Worm (Caenorhabditis elegans): ENCODE results near the gene T10D4.15.
"Not testable (repeated sequence)": the region's sequence is repeated elsewhere in the genome, so short reads cannot be mapped to it uniquely, and the experiment has no call there.

The T10D4.15 gene

DNA sequence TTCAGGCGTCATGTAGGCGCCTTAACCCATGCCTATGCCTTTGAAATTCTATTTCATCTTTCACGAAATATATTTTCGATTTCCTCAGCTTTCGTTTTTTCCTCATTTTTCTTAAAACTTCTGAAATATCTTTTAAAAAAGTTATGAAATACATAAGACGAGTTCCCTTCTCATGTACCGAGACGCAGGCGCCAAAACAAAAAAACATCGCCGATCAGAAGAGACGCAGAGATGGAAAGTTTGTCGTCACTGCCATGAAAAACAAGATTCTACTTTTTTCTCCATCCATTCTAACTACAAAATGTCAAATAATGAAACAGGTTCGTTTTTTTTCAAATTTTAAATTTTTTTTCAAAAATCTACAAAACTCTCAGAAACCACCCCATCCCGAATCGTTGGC is 16.9 kb upstream of the T10D4.15 start, which contains the start of gene chil-24 (continued):
- no peak for TF ChIP-seq isw-1 (GFP tag; IDR thresholded peaks at IDR 0.05)
- TF ChIP-seq hlh-4 (tag; optimal IDR thresholded peaks at IDR 0.05) = no peak
- TF ChIP-seq elt-3 (tag; optimal IDR thresholded peaks at IDR 0.05) = no peak
- TF ChIP-seq mep-1 (tag; optimal IDR thresholded peaks at IDR 0.05) = peak; percentile 33
- no peak for TF ChIP-seq hlh-17 (GFP tag; optimal IDR thresholded peaks at IDR 0.05; ENCODE audit: borderline replicate concordance)
- no peak for TF ChIP-seq grh-1 (GFP tag; IDR thresholded peaks at IDR 0.05)
- no peak for TF ChIP-seq nhr-12 (tag; optimal IDR thresholded peaks at IDR 0.05)
- peak; percentile 5 for TF ChIP-seq swsn-7 (tag; optimal IDR thresholded peaks at IDR 0.05)
- peak; percentile 77 for TF ChIP-seq nhr-85 (tag)
- TF ChIP-seq nhr-47 (tag; optimal IDR thresholded peaks at IDR 0.05) = no peak
- no peak for TF ChIP-seq mef-2 (tag; optimal IDR thresholded peaks at IDR 0.05)
- TF ChIP-seq nhr-19 (GFP tag; conservative IDR thresholded peaks at IDR 0.05) = no peak
- TF ChIP-seq ztf-4 (tag; optimal IDR thresholded peaks at IDR 0.05) = no peak
- peak in 1 of 2 experiments; percentile 59 for TF ChIP-seq lin-35 (GFP tag; optimal IDR thresholded peaks at IDR 0.05)
- TF ChIP-seq fkh-4 (tag; optimal IDR thresholded peaks at IDR 0.05; ENCODE audit: borderline replicate concordance) = no peak
- no peak for TF ChIP-seq irx-1 (tag; optimal IDR thresholded peaks at IDR 0.05)
- peak; percentile 45 for TF ChIP-seq skn-1 (tag; optimal IDR thresholded peaks at IDR 0.05)
- no peak for TF ChIP-seq nhr-28 (tag; optimal IDR thresholded peaks at IDR 0.05)
- TF ChIP-seq blmp-1 (tag; optimal IDR thresholded peaks at IDR 0.05) = peak; percentile 21
- no peak for TF ChIP-seq dsc-1 (tag; optimal IDR thresholded peaks at IDR 0.05)
- TF ChIP-seq nhr-90 (tag; optimal IDR thresholded peaks at IDR 0.05; ENCODE audit: poor library complexity) = no peak
- TF ChIP-seq unc-130 (tag; optimal IDR thresholded peaks at IDR 0.05) = no peak
- TF ChIP-seq ceh-8 (GFP tag; optimal IDR thresholded peaks at IDR 0.05) = no peak
- no peak for TF ChIP-seq ceh-82 (tag; optimal IDR thresholded peaks at IDR 0.05)
- peak; percentile 12 for TF ChIP-seq hpl-2 (GFP tag; optimal IDR thresholded peaks at IDR 0.05)
- no peak for TF ChIP-seq ceh-63 (GFP tag; optimal IDR thresholded peaks at IDR 0.05)
- peak; percentile 61 for TF ChIP-seq rnt-1 (tag; optimal IDR thresholded peaks at IDR 0.05)
- no peak for TF ChIP-seq lin-15B (tag; optimal IDR thresholded peaks at IDR 0.05)

DNA sequence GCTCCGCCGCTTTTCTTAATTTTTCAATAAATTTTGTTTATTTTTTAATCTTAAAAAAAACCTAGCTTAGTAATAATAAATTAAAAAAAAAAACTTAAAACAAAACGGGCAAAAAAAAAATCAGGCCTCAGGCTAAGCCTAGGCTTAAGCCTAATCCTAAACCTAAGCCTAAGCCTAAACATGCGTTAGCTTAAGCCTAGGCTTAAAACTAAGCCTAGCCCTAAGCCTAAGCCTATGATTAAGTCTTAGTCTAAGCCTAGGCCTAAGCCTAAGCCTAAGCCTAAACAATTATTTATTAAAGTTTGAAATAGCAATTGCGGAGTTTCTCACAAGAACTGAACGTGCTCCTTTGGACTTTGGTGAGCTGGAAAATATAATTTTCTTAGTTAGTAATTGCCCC is 10.6 kb upstream of the T10D4.15 start:
- TF ChIP-seq unc-62 (GFP tag; optimal IDR thresholded peaks at IDR 0.05) = no peak
- no peak for TF ChIP-seq egl-13 (tag; optimal IDR thresholded peaks at IDR 0.05)
- no peak for TF ChIP-seq ces-1 (GFP tag; optimal IDR thresholded peaks at IDR 0.05)
- no peak for TF ChIP-seq mep-1 (tag; optimal IDR thresholded peaks at IDR 0.05)
- TF ChIP-seq tlp-1 (tag; optimal IDR thresholded peaks at IDR 0.05) = no peak
- TF ChIP-seq pag-3 (tag; optimal IDR thresholded peaks at IDR 0.05; ENCODE audit: borderline replicate concordance, insufficient read depth) = no peak
- no peak for TF ChIP-seq fkh-4 (tag; optimal IDR thresholded peaks at IDR 0.05; ENCODE audit: borderline replicate concordance)
- TF ChIP-seq mdl-1 (tag; optimal IDR thresholded peaks at IDR 0.05) = no peak

DNA sequence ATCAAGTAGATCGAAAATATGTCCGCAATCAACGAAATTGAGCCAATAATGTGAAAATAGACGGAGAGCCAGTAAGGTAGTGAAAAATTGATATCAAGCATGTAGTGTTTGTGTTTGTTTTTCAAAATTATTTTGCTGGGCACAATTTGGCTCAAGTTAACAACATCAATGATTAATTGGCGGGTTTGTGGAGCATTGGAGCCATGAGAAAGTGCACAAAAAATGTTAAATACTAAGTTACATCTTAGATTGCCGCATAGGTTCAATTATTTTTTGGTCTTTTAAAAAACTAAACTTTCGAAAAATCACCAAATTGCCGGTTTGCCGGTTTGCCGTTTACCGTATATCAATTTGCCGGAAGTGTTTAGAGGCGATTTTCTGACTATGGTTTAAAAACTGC is 8.1 kb upstream of the T10D4.15 start, which contains the start of gene sri-54:
TSS of gene sri-54 (minus strand) at position 101 of the 400 bp plus-strand sequence.
- TF ChIP-seq nhr-237 (tag; optimal IDR thresholded peaks at IDR 0.05) = no peak
- TF ChIP-seq sptf-1 (tag; optimal IDR thresholded peaks at IDR 0.05) = no peak
- TF ChIP-seq elt-3 (tag; optimal IDR thresholded peaks at IDR 0.05) = no peak
- no peak for TF ChIP-seq F16B12.6 (tag; optimal IDR thresholded peaks at IDR 0.05)
- no peak for TF ChIP-seq fkh-10 (GFP tag; optimal IDR thresholded peaks at IDR 0.05)

DNA sequence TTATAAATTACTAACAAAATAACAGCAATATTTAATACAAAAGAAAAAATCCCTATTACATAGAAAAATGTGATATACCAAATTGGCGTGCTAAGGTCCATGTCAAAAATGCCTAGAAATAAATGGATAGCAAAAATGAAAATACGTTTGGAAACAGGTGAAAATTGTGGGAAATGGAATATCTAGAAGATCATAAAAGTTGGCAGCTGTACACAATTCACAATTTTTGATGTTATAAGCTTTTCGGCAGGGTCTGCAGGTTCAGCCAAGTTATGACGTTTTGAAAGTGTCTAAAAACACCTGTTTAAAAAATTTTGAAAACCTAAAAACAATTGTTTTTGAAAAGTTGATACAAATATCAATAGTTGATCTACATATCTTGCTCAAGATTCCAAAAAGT is 3.1 kb upstream of the T10D4.15 start, which contains the start of gene sri-42:
TSS of gene sri-42 (minus strand) at position 101 of the 400 bp plus-strand sequence.
- not testable (repeated sequence) for TF ChIP-seq fkh-10 (GFP tag; optimal IDR thresholded peaks at IDR 0.05); C16A3.4 (tag; optimal IDR thresholded peaks at IDR 0.05); nhr-237 (tag; optimal IDR thresholded peaks at IDR 0.05)

Measured in whole organism, L1 larva.